Worm (Caenorhabditis elegans) whole organism, L3 larva: ENCODE data around the gene Y47D3A.13.

Experiments
- ZK546.5 ChIP-seq: sonication (generic microtip); optimal IDR thresholded peaks from 2 replicates; lab custom pipeline; 2017; ENCODE audit warnings: missing biosample characterization, missing genetic modification characterization
- egl-5 ChIP-seq: fragments of 150-350 bp; optimal IDR thresholded peaks from 2 replicates; lab custom pipeline; 2017; ENCODE audit warnings: missing biosample characterization, missing genetic modification reagents, missing genetic modification characterization, inconsistent platforms
- fkh-10 ChIP-seq: sonication (generic microtip); optimal IDR thresholded peaks from 2 replicates; lab custom pipeline; 2017; ENCODE audit warnings: missing biosample characterization, missing genetic modification reagents, missing genetic modification characterization
- fos-1 ChIP-seq: fragments of 150-350 bp; optimal IDR thresholded peaks from 2 replicates; lab custom pipeline; 2014; ENCODE audit warnings: missing biosample characterization, missing genetic modification characterization
- nfya-1 ChIP-seq: sonication (generic microtip); optimal IDR thresholded peaks from 2 replicates; lab custom pipeline; 2017; ENCODE audit warnings: missing genetic modification characterization, mild to moderate bottlenecking, missing compliant biosample characterization, antibody characterized with exemption, moderate library complexity; ENCODE audit not compliant: insufficient read depth
- nhr-12 ChIP-seq: fragments of 150-350 bp; optimal IDR thresholded peaks from 2 replicates; lab custom pipeline; 2014; ENCODE audit warnings: missing biosample characterization, missing genetic modification characterization
- nhr-25 ChIP-seq: sonication (generic microtip); optimal IDR thresholded peaks from 2 replicates; lab custom pipeline; 2017; ENCODE audit warnings: missing biosample characterization, missing genetic modification characterization
- pqm-1 ChIP-seq: fragments of 150-350 bp; optimal IDR thresholded peaks from 2 replicates; lab custom pipeline; 2017; ENCODE audit warnings: missing biosample characterization, missing genetic modification characterization, inconsistent platforms
- unc-62 ChIP-seq: fragments of 150-350 bp; sonication (generic microtip); optimal IDR thresholded peaks from 4 replicates; lab custom pipeline; 2014; ENCODE audit warnings: missing biosample characterization, missing genetic modification reagents, missing genetic modification characterization
- zag-1 ChIP-seq: fragments of 150-350 bp; optimal IDR thresholded peaks from 2 replicates; lab custom pipeline; 2014; ENCODE audit warnings: missing biosample characterization, missing genetic modification characterization

DNA sequence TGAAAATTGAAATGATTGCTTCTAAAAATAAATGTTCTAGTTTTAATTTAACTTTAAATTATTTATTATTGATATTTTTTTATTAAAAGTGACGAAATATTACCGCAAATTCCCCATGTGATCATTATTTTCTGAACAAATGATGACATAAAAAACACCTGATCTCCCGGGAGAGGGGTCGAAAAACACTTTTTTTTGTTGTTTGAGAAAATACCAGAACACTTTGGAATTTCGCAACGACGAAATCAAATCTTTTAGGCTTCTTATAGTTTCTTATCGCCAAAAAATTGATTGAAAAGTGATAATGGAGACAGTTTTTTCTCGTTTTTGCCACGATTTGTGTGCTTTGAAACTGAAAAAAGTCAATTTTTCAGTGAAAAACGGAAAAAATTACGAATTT is 20.4 kb upstream of the Y47D3A.13 start:
- TF ChIP-seq fkh-10 (GFP tag; lab: Kevin White, UChicago) (no peak), zag-1 (no peak), unc-62 (no peak), nhr-12 (tag; lab: Kevin White, UChicago) (no peak), nfya-1 (tag; lab: Kevin White, UChicago) (no peak), ZK546.5 (no peak), pqm-1 (peak; percentile 10), fos-1 (tag; lab: Kevin White, UChicago) (no peak), egl-5 (no peak), nhr-25 (tag; lab: Kevin White, UChicago) (no peak)
